Worm (Caenorhabditis elegans): ENCODE measurements around the gene srx-43.

srx-43 gene

ce11 chrV:16045837-16046236, 28.1 kb downstream of the srx-43 start, which contains the start of gene T10C6.15 (continued):
- TF ChIP-seq zip-11 (GFP tag; IDR thresholded peaks at IDR 0.05) (no peak), sdz-12 (GFP tag; optimal IDR thresholded peaks at IDR 0.05) (no peak), ZK337.2 (GFP tag; IDR thresholded peaks at IDR 0.05) (no peak), set-16 (GFP tag; IDR thresholded peaks at IDR 0.05) (no peak), R02D3.7 (tag; optimal IDR thresholded peaks at IDR 0.05) (no peak), ceh-44 (GFP tag; IDR thresholded peaks at IDR 0.05) (no peak), lin-13 (GFP tag; optimal IDR thresholded peaks at IDR 0.05) (no peak), nhr-48 (tag; optimal IDR thresholded peaks at IDR 0.05) (peak; percentile 91), lim-7 (GFP tag; IDR thresholded peaks at IDR 0.05) (no peak), mep-1 (tag; optimal IDR thresholded peaks at IDR 0.05) (no peak), ztf-7 (tag; optimal IDR thresholded peaks at IDR 0.05) (no peak), lir-3 (tag; optimal IDR thresholded peaks at IDR 0.05) (no peak), arid-1 (GFP tag; conservative IDR thresholded peaks at IDR 0.05) (no peak), ztf-11 (tag; optimal IDR thresholded peaks at IDR 0.05) (no peak), F10B5.3 (tag; optimal IDR thresholded peaks at IDR 0.05) (no peak), mxl-3 (GFP tag; optimal IDR thresholded peaks at IDR 0.05) (peak; percentile 18), hlh-11 (tag; optimal IDR thresholded peaks at IDR 0.05) (peak; percentile 91), ceh-20 (GFP tag; IDR thresholded peaks at IDR 0.05) (no peak), pqm-1 (tag; optimal IDR thresholded peaks at IDR 0.05) (peak; percentile 67), Y75B8A.6 (GFP tag; IDR thresholded peaks at IDR 0.05) (no peak), ceh-82 (tag; optimal IDR thresholded peaks at IDR 0.05) (no peak), nhr-6 (tag; optimal IDR thresholded peaks at IDR 0.05) (peak; percentile 20), mxl-2 (GFP tag; conservative IDR thresholded peaks at IDR 0.05) (no peak), unc-39 (tag; optimal IDR thresholded peaks at IDR 0.05) (no peak), mes-2 (tag; optimal IDR thresholded peaks at IDR 0.05; ENCODE audit: poor library complexity, severe bottlenecking) (no peak), rbr-2 (tag; optimal IDR thresholded peaks at IDR 0.05) (no peak), zip-2 (tag; optimal IDR thresholded peaks at IDR 0.05) (no peak), nhr-77 (tag; optimal IDR thresholded peaks at IDR 0.05) (peak; percentile 58), daf-19 (GFP tag; conservative IDR thresholded peaks at IDR 0.05) (no peak), mdt-29 (GFP tag; IDR thresholded peaks at IDR 0.05) (no peak), hmg-1.1 (GFP tag; IDR thresholded peaks at IDR 0.05) (no peak), zfp-2 (tag; optimal IDR thresholded peaks at IDR 0.05) (no peak), spr-3 (GFP tag; optimal IDR thresholded peaks at IDR 0.05) (no peak), attf-4 (tag; optimal IDR thresholded peaks at IDR 0.05) (no peak), nhr-102 (tag; optimal IDR thresholded peaks at IDR 0.05) (peak; percentile 89), madf-5 (GFP tag; IDR thresholded peaks at IDR 0.05) (no peak), Y5F2A.4 (GFP tag; optimal IDR thresholded peaks at IDR 0.05) (no peak), tra-1 (GFP tag; IDR thresholded peaks at IDR 0.05) (peak; percentile 69), ama-1 (optimal IDR thresholded peaks at IDR 0.05) (no peak), egl-43 (GFP tag; IDR thresholded peaks at IDR 0.05) (no peak), daf-8 (GFP tag; IDR thresholded peaks at IDR 0.05) (no peak), daf-16 (GFP tag; optimal IDR thresholded peaks at IDR 0.05) (peak in 1 of 2 experiments; percentile 91), daf-16 (tag; optimal IDR thresholded peaks at IDR 0.05) (peak; percentile 100), madf-9 (GFP tag; conservative IDR thresholded peaks at IDR 0.05) (no peak), zfp-3 (GFP tag; conservative IDR thresholded peaks at IDR 0.05) (no peak), php-3 (GFP tag; IDR thresholded peaks at IDR 0.05) (peak; percentile 74), nhr-11 (tag; optimal IDR thresholded peaks at IDR 0.05) (no peak), dmd-6 (GFP tag; IDR thresholded peaks at IDR 0.05) (peak; percentile 95), F37D6.2 (tag; optimal IDR thresholded peaks at IDR 0.05) (no peak), nhr-25 (tag; optimal IDR thresholded peaks at IDR 0.05; ENCODE audit: borderline replicate concordance, insufficient read depth) (no peak), ZK546.5 (tag; optimal IDR thresholded peaks at IDR 0.05) (no peak), lin-15B (tag; optimal IDR thresholded peaks at IDR 0.05) (no peak), Y48G9A.11 (GFP tag; IDR thresholded peaks at IDR 0.05) (no peak)

Data from whole organism, L4 larva.